Fruit fly (Drosophila melanogaster) whole organism, adult: ENCODE results near the gene Jhbp5.

Source experiments
- CG11617 ChIP-seq: fragments of 200-800 bp; sonication (Bioruptor generic); optimal IDR thresholded peaks from 2 replicates; lab custom pipeline; 2017; ENCODE audit warnings: mild to moderate bottlenecking, missing biosample characterization, missing genetic modification reagents, missing genetic modification characterization
- CG12768 ChIP-seq: fragments of 200-800 bp; sonication (Bioruptor generic); optimal IDR thresholded peaks from 2 replicates; lab custom pipeline; 2017; ENCODE audit warnings: missing biosample characterization, missing genetic modification characterization, mild to moderate bottlenecking, moderate library complexity, missing genetic modification reagents
- CG1620 ChIP-seq: fragments of 200-800 bp; sonication (Bioruptor generic); optimal IDR thresholded peaks from 2 replicates; lab custom pipeline; 2016; ENCODE audit warnings: missing biosample characterization, missing genetic modification characterization
- CG33017 ChIP-seq: fragments of 200-800 bp; sonication (Bioruptor generic); optimal IDR thresholded peaks from 2 replicates; lab custom pipeline; 2018; ENCODE audit warnings: missing biosample characterization, mild to moderate bottlenecking, missing genetic modification characterization, moderate library complexity
- Crg-1 ChIP-seq: fragments of 200-800 bp; sonication (Bioruptor generic); optimal IDR thresholded peaks from 2 replicates; lab custom pipeline; 2016; ENCODE audit warnings: missing biosample characterization, missing genetic modification characterization
- Mnt ChIP-seq: fragments of 200-800 bp; sonication (Bioruptor generic); optimal IDR thresholded peaks from 2 replicates; lab custom pipeline; 2016; ENCODE audit warnings: missing biosample characterization, mild to moderate bottlenecking, missing genetic modification characterization
- bab1 ChIP-seq: fragments of 200-800 bp; sonication (Bioruptor generic); optimal IDR thresholded peaks from 3 replicates; lab custom pipeline; 2019; ENCODE audit warnings: missing biosample characterization, mild to moderate bottlenecking, missing genetic modification characterization, moderate library complexity
- cnc ChIP-seq, 2 experiments: fragments of >200 bp; optimal IDR thresholded peaks; 2 replicates each; lab custom pipeline; 2017
- ovo ChIP-seq: fragments of 200-800 bp; sonication (Bioruptor generic); optimal IDR thresholded peaks from 2 replicates; lab custom pipeline; 2016; ENCODE audit warnings: missing biosample characterization, missing genetic modification characterization
- pad ChIP-seq: fragments of 200-800 bp; sonication (Bioruptor generic); optimal IDR thresholded peaks from 3 replicates; lab custom pipeline; 2017; ENCODE audit warnings: missing biosample characterization, missing genetic modification characterization, mild to moderate bottlenecking, moderate library complexity, missing genetic modification reagents
- toe ChIP-seq: fragments of 200-800 bp; sonication (Bioruptor generic); optimal IDR thresholded peaks from 2 replicates; lab custom pipeline; 2016; ENCODE audit warnings: missing biosample characterization, missing genetic modification characterization

DNA sequence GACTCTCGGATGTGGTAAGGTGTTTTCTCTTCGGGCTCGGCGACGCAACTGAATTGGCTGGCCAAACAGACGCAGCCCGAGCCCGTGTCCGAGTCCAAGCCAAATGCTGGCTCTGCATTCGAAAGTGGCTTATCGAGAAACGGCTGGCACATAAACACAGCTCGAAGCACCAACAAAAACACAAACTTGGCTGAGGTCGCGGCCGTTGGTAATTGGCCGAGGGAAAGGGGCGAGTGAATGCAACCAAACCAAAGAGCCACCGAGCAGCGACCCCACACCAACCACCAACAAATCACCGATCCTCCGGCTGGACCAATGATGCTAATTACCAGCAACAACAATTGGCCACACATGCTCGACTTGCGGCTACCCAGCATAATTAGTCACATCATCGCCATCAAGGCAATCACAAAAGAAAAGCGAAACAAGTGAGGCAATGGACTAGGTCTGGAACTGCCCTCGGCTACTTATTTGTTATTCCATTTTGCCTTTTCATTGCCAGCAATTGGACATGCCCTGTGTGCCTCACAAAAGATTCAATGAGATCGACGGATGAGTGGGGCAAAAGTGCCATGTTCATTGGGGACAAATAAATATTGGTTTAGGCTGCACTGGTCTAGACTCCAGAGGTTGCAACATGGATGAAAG lies 35.1 kb upstream of the Jhbp5 start, which contains the start of gene CG32855:
- no peak for TF ChIP-seq CG11617 (GFP tag; lab: Kevin White, UChicago)
- no peak for TF ChIP-seq bab1 (GFP tag; lab: Kevin White, UChicago)
- TF ChIP-seq CG12768 (GFP tag; lab: Kevin White, UChicago): no peak
- TF ChIP-seq ovo: no peak
- no peak for TF ChIP-seq CG33017 (tag; lab: Kevin White, UChicago)
- no peak for TF ChIP-seq toe (GFP tag; lab: Kevin White, UChicago)
- TF ChIP-seq cnc (optimal IDR thresholded peaks at IDR 0.05; lab: Kevin White, UChicago): no peak
- TF ChIP-seq pad (GFP tag; lab: Kevin White, UChicago): no peak
- no peak for TF ChIP-seq Mnt (GFP tag; lab: Kevin White, UChicago)
- TF ChIP-seq CG1620 (GFP tag; lab: Kevin White, UChicago): no peak
- no peak for TF ChIP-seq Crg-1 (GFP tag; lab: Kevin White, UChicago)
